Worm (Caenorhabditis elegans) whole organism, L1 larva: ENCODE data around the gene ceh-90.

Experiments
- ama-1 ChIP-seq: fragments of 150-350 bp; optimal IDR thresholded peaks from 2 replicates; lab custom pipeline; 2014
- ceh-82 ChIP-seq, 3 experiments: fragments of 150-350 bp in 1 of 3; sonication (generic microtip) in 2 of 3; optimal IDR thresholded peaks; 2 replicates each; lab custom pipeline; 2014 to 2017; ENCODE audit warnings: missing biosample characterization in 3 of 3, missing genetic modification characterization in 3 of 3
- egl-27 ChIP-seq, 2 experiments: fragments of 150-350 bp in 1 of 2; sonication (generic microtip); optimal IDR thresholded peaks; 3 replicates each; lab custom pipeline; 2017 to 2018; ENCODE audit warnings: missing biosample characterization in 2 of 2, missing genetic modification characterization in 2 of 2, missing genetic modification reagents in 2 of 2
- elt-2 ChIP-seq: sonication (generic microtip); optimal IDR thresholded peaks from 2 replicates; lab custom pipeline; 2016; ENCODE audit warnings: missing genetic modification characterization, mild to moderate bottlenecking, inconsistent platforms, missing compliant biosample characterization, missing genetic modification reagents
- fkh-4 ChIP-seq: sonication (generic microtip); optimal IDR thresholded peaks from 2 replicates; lab custom pipeline; 2016; ENCODE audit warnings: missing compliant biosample characterization, missing genetic modification characterization, borderline replicate concordance
- lin-13 ChIP-seq: fragments of 150-350 bp; optimal IDR thresholded peaks from 2 replicates; lab custom pipeline; 2014; ENCODE audit warnings: missing biosample characterization, missing genetic modification reagents, missing genetic modification characterization
- lin-15B ChIP-seq: fragments of 150-350 bp; sonication (generic microtip); optimal IDR thresholded peaks from 3 replicates; lab custom pipeline; 2014; ENCODE audit warnings: missing biosample characterization, missing genetic modification characterization
- nhr-237 ChIP-seq: fragments of 150-350 bp; optimal IDR thresholded peaks from 2 replicates; lab custom pipeline; 2014; ENCODE audit warnings: missing biosample characterization, missing genetic modification characterization
- nhr-77 ChIP-seq: fragments of 150-350 bp; optimal IDR thresholded peaks from 2 replicates; lab custom pipeline; 2014; ENCODE audit warnings: missing biosample characterization, missing genetic modification characterization
- pqm-1 ChIP-seq: sonication (generic microtip); optimal IDR thresholded peaks from 3 replicates; lab custom pipeline; 2017; ENCODE audit warnings: missing biosample characterization, missing genetic modification characterization
- rnt-1 ChIP-seq: sonication (generic microtip); optimal IDR thresholded peaks from 2 replicates; lab custom pipeline; 2016; ENCODE audit warnings: mild to moderate bottlenecking, missing genetic modification characterization, moderate library complexity, missing compliant biosample characterization
- unc-62 ChIP-seq: fragments of 150-350 bp; optimal IDR thresholded peaks from 2 replicates; lab custom pipeline; 2014; ENCODE audit warnings: missing biosample characterization, missing genetic modification reagents, missing genetic modification characterization
- zip-4 ChIP-seq: fragments of 200-800 bp; sonication (Bioruptor generic); optimal IDR thresholded peaks from 2 replicates; lab custom pipeline; 2018; ENCODE audit warnings: mild to moderate bottlenecking, missing genetic modification characterization, moderate library complexity, missing compliant biosample characterization
- ztf-4 ChIP-seq: fragments of 150-350 bp; optimal IDR thresholded peaks from 2 replicates; lab custom pipeline; 2014; ENCODE audit warnings: missing biosample characterization, missing genetic modification characterization

- TF ChIP-seq elt-2 (tag; lab: Kevin White, UChicago): no peak
- no peak for TF ChIP-seq ceh-82 (tag; optimal IDR thresholded peaks at IDR 0.05; lab: Kevin White, UChicago)
- TF ChIP-seq ama-1 (lab: Kevin White, UChicago): no peak
- no peak for TF ChIP-seq fkh-4 (tag; lab: Kevin White, UChicago)
- no peak for TF ChIP-seq rnt-1 (tag; lab: Kevin White, UChicago)
- no peak for TF ChIP-seq ztf-4 (tag; lab: Kevin White, UChicago)
- TF ChIP-seq egl-27 (tag; optimal IDR thresholded peaks at IDR 0.05; lab: Kevin White, UChicago): no peak
- no peak for TF ChIP-seq lin-13 (GFP tag; lab: Kevin White, UChicago)
- TF ChIP-seq unc-62 (GFP tag; lab: Kevin White, UChicago): no peak
- TF ChIP-seq lin-15B (tag; lab: Kevin White, UChicago): no peak
- TF ChIP-seq zip-4 (GFP tag; lab: Kevin White, UChicago): no peak
- TF ChIP-seq pqm-1: no peak
- TF ChIP-seq nhr-237 (tag; lab: Kevin White, UChicago): no peak
- TF ChIP-seq nhr-77 (tag; lab: Kevin White, UChicago): no peak
Measured at ce11 chrX:14182514-14182913, 25.7 kb upstream of the ceh-90 start.
